Worm (Caenorhabditis elegans): ENCODE measurements around the gene srw-94.

DNA sequence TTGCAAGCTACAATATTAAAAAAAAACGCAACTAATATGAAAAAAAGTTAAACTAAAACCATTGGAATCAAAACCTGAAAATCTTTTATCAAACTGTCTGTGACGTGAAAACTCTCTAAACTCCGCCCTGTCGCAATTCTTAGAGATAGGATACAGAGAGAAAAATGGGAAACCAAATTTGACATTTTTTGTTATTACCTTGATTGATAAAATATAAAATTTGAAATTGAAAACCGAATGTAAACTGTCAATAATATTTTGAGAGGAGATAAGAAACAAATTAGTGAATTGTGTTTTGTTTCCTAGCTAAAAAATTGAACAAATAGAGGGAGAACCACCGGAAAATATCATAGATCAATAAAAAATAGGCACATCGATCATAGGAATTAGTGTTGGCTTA lies 7.6 kb downstream of the srw-94 start:
- TF ChIP-seq K02D7.2 (tag; optimal IDR thresholded peaks at IDR 0.05): no peak
- no peak for TF ChIP-seq ceh-24 (tag; optimal IDR thresholded peaks at IDR 0.05)
- TF ChIP-seq fax-1 (tag; optimal IDR thresholded peaks at IDR 0.05): no peak
- no peak for TF ChIP-seq pha-4 (tag; optimal IDR thresholded peaks at IDR 0.05)
- no peak for TF ChIP-seq hlh-6 (tag; optimal IDR thresholded peaks at IDR 0.05)
- no peak for TF ChIP-seq ceh-48 (tag; optimal IDR thresholded peaks at IDR 0.05)
- no peak for TF ChIP-seq elt-2 (tag; optimal IDR thresholded peaks at IDR 0.05)
- TF ChIP-seq ets-4 (tag; optimal IDR thresholded peaks at IDR 0.05): no peak
